Fruit fly (Drosophila melanogaster): ENCODE data around the gene Fas2.

dm6 chrX:4205346-4206178, at the start of gene Fas2:
- TF ChIP-seq tai (GFP tag; optimal IDR thresholded peaks at IDR 0.05) (peak; percentile 29), OdsH (GFP tag; optimal IDR thresholded peaks at IDR 0.05) (peak; percentile 35), dl (GFP tag; optimal IDR thresholded peaks at IDR 0.05; ENCODE audit: insufficient read depth in 1 of 2, partially characterized antibody in 2 of 2) (peak in 1 of 2 experiments; percentile 54), GATAd (GFP tag; optimal IDR thresholded peaks at IDR 0.05) (no peak), Vsx2 (GFP tag; optimal IDR thresholded peaks at IDR 0.05; ENCODE audit: partially characterized antibody) (peak; percentile 91)

Measured in whole organism, wandering third instar larva.